Worm (Caenorhabditis elegans) whole organism, L1 larva: Measurements from ENCODE around the gene fard-1.

ENCODE experiments used
- C16A3.4 ChIP-seq: fragments of 150-350 bp; optimal IDR thresholded peaks from 2 replicates; lab custom pipeline; 2014; ENCODE audit warnings: missing biosample characterization, missing genetic modification characterization
- aha-1 ChIP-seq: fragments of 150-350 bp; optimal IDR thresholded peaks from 2 replicates; lab custom pipeline; 2014; ENCODE audit warnings: missing biosample characterization, missing genetic modification characterization
- alr-1 ChIP-seq: fragments of 200-800 bp; sonication (Bioruptor generic); optimal IDR thresholded peaks from 2 replicates; lab custom pipeline; 2018; ENCODE audit warnings: borderline replicate concordance, mild to moderate bottlenecking, missing genetic modification characterization, missing compliant biosample characterization
- aly-2 ChIP-seq: fragments of 150-350 bp; optimal IDR thresholded peaks from 2 replicates; lab custom pipeline; 2014; ENCODE audit warnings: missing biosample characterization, missing genetic modification characterization
- ama-1 ChIP-seq: fragments of 150-350 bp; optimal IDR thresholded peaks from 2 replicates; lab custom pipeline; 2014
- blmp-1 ChIP-seq: fragments of 150-350 bp; optimal IDR thresholded peaks from 2 replicates; lab custom pipeline; 2014; ENCODE audit warnings: missing biosample characterization, missing genetic modification characterization
- ceh-82 ChIP-seq, 3 experiments: fragments of 150-350 bp in 1 of 3; sonication (generic microtip) in 2 of 3; optimal IDR thresholded peaks; 2 replicates each; lab custom pipeline; 2014 to 2017; ENCODE audit warnings: missing biosample characterization in 3 of 3, missing genetic modification characterization in 3 of 3
- ces-1 ChIP-seq: fragments of 150-350 bp; optimal IDR thresholded peaks from 2 replicates; lab custom pipeline; 2014; ENCODE audit warnings: missing biosample characterization, missing genetic modification reagents, missing genetic modification characterization
- dpl-1 ChIP-seq, 3 experiments: fragments of 150-350 bp in 2 of 3; sonication (generic microtip) in 1 of 3; optimal IDR thresholded peaks; 2 replicates each; lab custom pipeline; 2014 to 2017; ENCODE audit warnings: missing biosample characterization in 3 of 3, missing genetic modification characterization in 3 of 3, missing genetic modification reagents in 3 of 3
- efl-3 ChIP-seq: fragments of 200-800 bp; sonication (Bioruptor generic); optimal IDR thresholded peaks from 2 replicates; lab custom pipeline; 2018; ENCODE audit warnings: mild to moderate bottlenecking, missing genetic modification characterization, missing compliant biosample characterization
- egl-27 ChIP-seq, 2 experiments: fragments of 150-350 bp in 1 of 2; sonication (generic microtip); optimal IDR thresholded peaks; 3 replicates each; lab custom pipeline; 2017 to 2018; ENCODE audit warnings: missing biosample characterization in 2 of 2, missing genetic modification characterization in 2 of 2, missing genetic modification reagents in 2 of 2
- elt-2 ChIP-seq: sonication (generic microtip); optimal IDR thresholded peaks from 2 replicates; lab custom pipeline; 2016; ENCODE audit warnings: missing genetic modification characterization, mild to moderate bottlenecking, inconsistent platforms, missing compliant biosample characterization, missing genetic modification reagents
- elt-3 ChIP-seq, 6 experiments: fragments of 150-350 bp in 1 of 6; sonication (generic microtip); optimal IDR thresholded peaks; 2 replicates each; lab custom pipeline; 2017 to 2018; ENCODE audit warnings: missing biosample characterization in 6 of 6, missing genetic modification characterization in 6 of 6, inconsistent platforms in 1 of 6
- ets-5 ChIP-seq: fragments of 200-800 bp; sonication (Bioruptor generic); IDR thresholded peaks from 2 replicates; pipeline ENCODE4 v1.3.6; 2022; ENCODE audit warnings: missing genetic modification characterization, missing compliant biosample characterization
- fkh-8 ChIP-seq: sonication (generic microtip); optimal IDR thresholded peaks from 2 replicates; lab custom pipeline; 2016; ENCODE audit warnings: mild to moderate bottlenecking, missing genetic modification characterization, missing compliant biosample characterization
- fos-1 ChIP-seq: fragments of 150-350 bp; optimal IDR thresholded peaks from 2 replicates; lab custom pipeline; 2014; ENCODE audit warnings: missing biosample characterization, missing genetic modification characterization
- grh-1 ChIP-seq: fragments of 200-800 bp; sonication (Bioruptor generic); IDR thresholded peaks from 2 replicates; pipeline ENCODE4 v1.3.6; 2022; ENCODE audit warnings: missing genetic modification reagents, missing genetic modification characterization, missing compliant biosample characterization
- isw-1 ChIP-seq: fragments of 200-800 bp; sonication (Bioruptor generic); IDR thresholded peaks from 2 replicates; pipeline ENCODE4 v1.3.6; 2022; ENCODE audit warnings: missing genetic modification characterization, missing compliant biosample characterization
- jun-1 ChIP-seq: fragments of 150-350 bp; optimal IDR thresholded peaks from 2 replicates; lab custom pipeline; 2014; ENCODE audit warnings: missing biosample characterization, missing genetic modification reagents, missing genetic modification characterization
- lin-13 ChIP-seq: fragments of 150-350 bp; optimal IDR thresholded peaks from 2 replicates; lab custom pipeline; 2014; ENCODE audit warnings: missing biosample characterization, missing genetic modification reagents, missing genetic modification characterization
- lin-14 ChIP-seq: fragments of 200-800 bp; sonication (Bioruptor generic); optimal IDR thresholded peaks from 2 replicates; lab custom pipeline; 2018; ENCODE audit warnings: mild to moderate bottlenecking, missing genetic modification characterization, moderate library complexity, missing compliant biosample characterization
- lin-35 ChIP-seq, 2 experiments: fragments of 150-350 bp; optimal IDR thresholded peaks; 2 replicates each; lab custom pipeline; 2014; ENCODE audit warnings: missing biosample characterization in 2 of 2, missing genetic modification characterization in 2 of 2, missing genetic modification reagents in 2 of 2
- lin-39 ChIP-seq: fragments of 150-350 bp; optimal IDR thresholded peaks from 2 replicates; lab custom pipeline; 2014; ENCODE audit warnings: missing biosample characterization, missing genetic modification reagents, missing genetic modification characterization
- lsy-2 ChIP-seq, 2 experiments: fragments of 150-350 bp; optimal IDR thresholded peaks; 2 replicates each; lab custom pipeline; 2014; ENCODE audit warnings: missing biosample characterization in 2 of 2, missing genetic modification characterization in 2 of 2
- mab-9 ChIP-seq: fragments of 200-800 bp; sonication (Bioruptor generic); IDR thresholded peaks from 2 replicates; pipeline ENCODE4 v1.3.6; 2022; ENCODE audit warnings: missing genetic modification reagents, missing genetic modification characterization, missing compliant biosample characterization
- mdl-1 ChIP-seq, 2 experiments: fragments of 150-350 bp; optimal IDR thresholded peaks; 2 replicates each; lab custom pipeline; 2014 to 2017; ENCODE audit warnings: missing biosample characterization in 2 of 2, missing genetic modification characterization in 2 of 2, inconsistent platforms in 1 of 2
- mep-1 ChIP-seq: fragments of 150-350 bp; optimal IDR thresholded peaks from 2 replicates; lab custom pipeline; 2014; ENCODE audit warnings: missing biosample characterization, missing genetic modification characterization
- nhr-11 ChIP-seq: fragments of 150-350 bp; optimal IDR thresholded peaks from 2 replicates; lab custom pipeline; 2014; ENCODE audit warnings: missing biosample characterization, missing genetic modification characterization
- nhr-19 ChIP-seq: fragments of 200-800 bp; sonication (Bioruptor generic); conservative IDR thresholded peaks from 2 replicates; pipeline ENCODE4 v1.3.6; 2022; ENCODE audit warnings: missing genetic modification characterization, missing compliant biosample characterization
- nhr-20 ChIP-seq: sonication (generic microtip); optimal IDR thresholded peaks from 2 replicates; lab custom pipeline; 2016; ENCODE audit warnings: mild to moderate bottlenecking, missing genetic modification characterization, missing compliant biosample characterization
- nhr-47 ChIP-seq: sonication (generic microtip); optimal IDR thresholded peaks from 2 replicates; lab custom pipeline; 2016; ENCODE audit warnings: mild to moderate bottlenecking, missing genetic modification characterization, moderate library complexity, missing compliant biosample characterization
- nhr-71 ChIP-seq: sonication (generic microtip); optimal IDR thresholded peaks from 2 replicates; lab custom pipeline; 2016; ENCODE audit warnings: mild to moderate bottlenecking, missing genetic modification characterization, moderate library complexity, missing compliant biosample characterization
- nhr-77 ChIP-seq: fragments of 150-350 bp; optimal IDR thresholded peaks from 2 replicates; lab custom pipeline; 2014; ENCODE audit warnings: missing biosample characterization, missing genetic modification characterization
- nhr-84 ChIP-seq: sonication (generic microtip); optimal IDR thresholded peaks from 2 replicates; lab custom pipeline; 2017; ENCODE audit warnings: missing biosample characterization, missing genetic modification characterization
- nhr-85 ChIP-seq: sonication (generic microtip); peaks from one replicate; lab custom pipeline; 2016; ENCODE audit warnings: missing genetic modification characterization, inconsistent platforms, missing compliant biosample characterization
- nhr-90 ChIP-seq: sonication (generic microtip); optimal IDR thresholded peaks from 2 replicates; lab custom pipeline; 2016; ENCODE audit warnings: mild to moderate bottlenecking, missing genetic modification characterization, missing compliant biosample characterization; ENCODE audit not compliant: poor library complexity
- pax-3 ChIP-seq: fragments of 200-800 bp; sonication (Bioruptor generic); optimal IDR thresholded peaks from 2 replicates; lab custom pipeline; 2018; ENCODE audit warnings: mild to moderate bottlenecking, missing genetic modification characterization, moderate library complexity, missing compliant biosample characterization
- snpc-4 ChIP-seq: fragments of 150-350 bp; optimal IDR thresholded peaks from 2 replicates; lab custom pipeline; 2014; ENCODE audit warnings: missing biosample characterization, missing genetic modification characterization
- snu-23 ChIP-seq: sonication (generic microtip); optimal IDR thresholded peaks from 2 replicates; lab custom pipeline; 2016; ENCODE audit warnings: missing genetic modification characterization, missing compliant biosample characterization
- sptf-1 ChIP-seq: fragments of 150-350 bp; optimal IDR thresholded peaks from 2 replicates; lab custom pipeline; 2014; ENCODE audit warnings: missing biosample characterization, missing genetic modification characterization
- swsn-7 ChIP-seq: sonication (generic microtip); optimal IDR thresholded peaks from 2 replicates; lab custom pipeline; 2016; ENCODE audit warnings: missing genetic modification characterization, missing compliant biosample characterization
- tbx-2 ChIP-seq: sonication (generic microtip); optimal IDR thresholded peaks from 2 replicates; lab custom pipeline; 2016; ENCODE audit warnings: missing genetic modification characterization, missing compliant biosample characterization
- tlp-1 ChIP-seq: fragments of 150-350 bp; optimal IDR thresholded peaks from 2 replicates; lab custom pipeline; 2014; ENCODE audit warnings: missing biosample characterization, missing genetic modification characterization
- unc-130 ChIP-seq: fragments of 150-350 bp; optimal IDR thresholded peaks from 2 replicates; lab custom pipeline; 2017; ENCODE audit warnings: missing biosample characterization, missing genetic modification characterization, inconsistent platforms
- unc-30 ChIP-seq: sonication (generic microtip); optimal IDR thresholded peaks from 2 replicates; lab custom pipeline; 2017; ENCODE audit warnings: missing biosample characterization, missing genetic modification characterization
- unc-62 ChIP-seq: fragments of 150-350 bp; optimal IDR thresholded peaks from 2 replicates; lab custom pipeline; 2014; ENCODE audit warnings: missing biosample characterization, missing genetic modification reagents, missing genetic modification characterization
- unc-86 ChIP-seq: sonication (generic microtip); optimal IDR thresholded peaks from 2 replicates; lab custom pipeline; 2016; ENCODE audit warnings: missing genetic modification characterization, missing compliant biosample characterization
- zip-4 ChIP-seq: fragments of 200-800 bp; sonication (Bioruptor generic); optimal IDR thresholded peaks from 2 replicates; lab custom pipeline; 2018; ENCODE audit warnings: mild to moderate bottlenecking, missing genetic modification characterization, moderate library complexity, missing compliant biosample characterization
- ztf-4 ChIP-seq: fragments of 150-350 bp; optimal IDR thresholded peaks from 2 replicates; lab custom pipeline; 2014; ENCODE audit warnings: missing biosample characterization, missing genetic modification characterization

Gene fard-1

ce11 chrX:2890041-2890650, 43.0 kb upstream of the fard-1 start (continued):
- TF ChIP-seq mdl-1 (tag; optimal IDR thresholded peaks at IDR 0.05; lab: Kevin White, UChicago) (no peak), isw-1 (GFP tag; lab: Robert Waterston, UW) (no peak), efl-3 (GFP tag; lab: Kevin White, UChicago) (no peak), unc-62 (GFP tag; lab: Kevin White, UChicago) (no peak), ces-1 (GFP tag; lab: Kevin White, UChicago) (no peak), ceh-82 (tag; optimal IDR thresholded peaks at IDR 0.05; lab: Kevin White, UChicago) (no peak), mep-1 (tag; lab: Kevin White, UChicago) (peak; percentile 11), unc-86 (tag; lab: Kevin White, UChicago) (no peak), nhr-77 (tag; lab: Kevin White, UChicago) (no peak), zip-4 (GFP tag; lab: Kevin White, UChicago) (no peak), nhr-84 (tag; lab: Kevin White, UChicago) (no peak), aly-2 (tag; lab: Kevin White, UChicago) (no peak), pax-3 (tag; lab: Kevin White, UChicago) (no peak), lin-39 (tag; lab: Kevin White, UChicago) (no peak), mab-9 (no peak), lin-13 (GFP tag; lab: Kevin White, UChicago) (no peak), aha-1 (tag; lab: Kevin White, UChicago) (no peak)

- TF ChIP-seq zip-4 (GFP tag; lab: Kevin White, UChicago) (no peak), nhr-85 (tag; lab: Kevin White, UChicago) (peak; percentile 99), swsn-7 (tag; lab: Kevin White, UChicago) (peak; percentile 6), elt-2 (tag; lab: Kevin White, UChicago) (no peak), nhr-47 (peak; percentile 64), ztf-4 (tag; lab: Kevin White, UChicago) (peak; percentile 62), tbx-2 (tag; lab: Kevin White, UChicago) (peak; percentile 62), lin-14 (GFP tag; lab: Kevin White, UChicago) (peak; percentile 83), lin-35 (GFP tag; optimal IDR thresholded peaks at IDR 0.05; lab: Kevin White, UChicago) (peak; percentile 7 to 60), isw-1 (GFP tag; lab: Robert Waterston, UW) (no peak), alr-1 (tag; lab: Kevin White, UChicago) (no peak), ets-5 (GFP tag; lab: Robert Waterston, UW) (no peak), nhr-19 (GFP tag; lab: Robert Waterston, UW) (peak; percentile 74), ces-1 (GFP tag; lab: Kevin White, UChicago) (no peak), mdl-1 (tag; optimal IDR thresholded peaks at IDR 0.05; lab: Kevin White, UChicago) (peak in 1 of 2 experiments; percentile 79), dpl-1 (GFP tag; optimal IDR thresholded peaks at IDR 0.05; lab: Kevin White, UChicago) (peak in 1 of 3 experiments; percentile 7), elt-3 (tag; optimal IDR thresholded peaks at IDR 0.05; lab: Kevin White, UChicago) (peak; percentile 33 to 96 (median 88)), unc-30 (tag; lab: Kevin White, UChicago) (no peak), lsy-2 (tag; optimal IDR thresholded peaks at IDR 0.05; lab: Kevin White, UChicago) (peak; percentile 30 to 68), jun-1 (tag; lab: Kevin White, UChicago) (peak; percentile 5), sptf-1 (tag; lab: Kevin White, UChicago) (no peak), nhr-71 (tag; lab: Kevin White, UChicago) (peak; percentile 86), snu-23 (GFP tag; lab: Kevin White, UChicago) (peak; percentile 78), nhr-20 (tag; lab: Kevin White, UChicago) (peak; percentile 84), fkh-8 (tag; lab: Kevin White, UChicago) (no peak), nhr-77 (tag; lab: Kevin White, UChicago) (peak; percentile 20), tlp-1 (tag; lab: Kevin White, UChicago) (no peak), egl-27 (tag; optimal IDR thresholded peaks at IDR 0.05; lab: Kevin White, UChicago) (peak in 1 of 2 experiments; percentile 55), fos-1 (peak; percentile 17), snpc-4 (tag; lab: Kevin White, UChicago) (no peak), C16A3.4 (peak; percentile 46), nhr-90 (peak; percentile 85), nhr-11 (no peak), ama-1 (lab: Kevin White, UChicago) (no peak), blmp-1 (peak; percentile 89), unc-130 (peak; percentile 66), grh-1 (GFP tag; lab: Robert Waterston, UW) (peak; percentile 59)
These were observed 41.9 kb upstream of the fard-1 start, which contains the start of gene B0410.3 for ce11 chrX:2891141-2891739. Gene B0410.3, minus strand, starts transcription at chrX:2891491.
